Worm (Caenorhabditis elegans): ENCODE results near the gene glb-29.

The glb-29 gene

ce11 chrII:12053486-12053885, 44.6 kb downstream of the glb-29 start:
- no peak for TF ChIP-seq unc-62 (GFP tag; optimal IDR thresholded peaks at IDR 0.05)
- TF ChIP-seq ceh-39 (tag; optimal IDR thresholded peaks at IDR 0.05): no peak
- no peak for TF ChIP-seq nhr-28 (tag; optimal IDR thresholded peaks at IDR 0.05)
- no peak for TF ChIP-seq M03D4.4 (tag; optimal IDR thresholded peaks at IDR 0.05)
- TF ChIP-seq elt-3 (tag; optimal IDR thresholded peaks at IDR 0.05): peak; percentile 74
- TF ChIP-seq tbx-8 (GFP tag; optimal IDR thresholded peaks at IDR 0.05): no peak
- TF ChIP-seq lin-32 (GFP tag; optimal IDR thresholded peaks at IDR 0.05): no peak
- no peak for TF ChIP-seq mls-2 (tag; optimal IDR thresholded peaks at IDR 0.05)

ce11 chrII:12054150-12054549, 45.3 kb downstream of the glb-29 start:
- TF ChIP-seq nhr-237 (tag; optimal IDR thresholded peaks at IDR 0.05) (no peak), elt-3 (tag; optimal IDR thresholded peaks at IDR 0.05) (no peak), mls-2 (tag; optimal IDR thresholded peaks at IDR 0.05) (no peak), bed-3 (GFP tag; optimal IDR thresholded peaks at IDR 0.05) (no peak), ceh-39 (tag; optimal IDR thresholded peaks at IDR 0.05) (no peak), elt-1 (tag; optimal IDR thresholded peaks at IDR 0.05; ENCODE audit: borderline replicate concordance, insufficient read depth) (no peak)

- no peak for TF ChIP-seq drap-1 (GFP tag; optimal IDR thresholded peaks at IDR 0.05)
- TF ChIP-seq lin-13 (tag; optimal IDR thresholded peaks at IDR 0.05): no peak
- TF ChIP-seq cnd-1 (tag; optimal IDR thresholded peaks at IDR 0.05): no peak
- no peak for TF ChIP-seq mls-2 (tag; optimal IDR thresholded peaks at IDR 0.05)
- no peak for TF ChIP-seq unc-39 (tag; optimal IDR thresholded peaks at IDR 0.05)
- no peak for TF ChIP-seq ceh-39 (tag; optimal IDR thresholded peaks at IDR 0.05)
- no peak for TF ChIP-seq ceh-43 (GFP tag; optimal IDR thresholded peaks at IDR 0.05)
- TF ChIP-seq zip-8 (tag; optimal IDR thresholded peaks at IDR 0.05): no peak
- TF ChIP-seq ztf-11 (tag; optimal IDR thresholded peaks at IDR 0.05): no peak
- TF ChIP-seq nhr-76 (tag; optimal IDR thresholded peaks at IDR 0.05): no peak
- no peak for TF ChIP-seq unc-120 (tag; optimal IDR thresholded peaks at IDR 0.05; ENCODE audit: poor library complexity, severe bottlenecking)
- no peak for TF ChIP-seq unc-62 (GFP tag; optimal IDR thresholded peaks at IDR 0.05)
- TF ChIP-seq nhr-12 (tag; optimal IDR thresholded peaks at IDR 0.05): no peak
- no peak for TF ChIP-seq ham-2 (GFP tag; optimal IDR thresholded peaks at IDR 0.05)
Observed at ce11 chrII:12054558-12054957, 45.7 kb downstream of the glb-29 start.

- TF ChIP-seq ham-2 (GFP tag; optimal IDR thresholded peaks at IDR 0.05) (no peak), mab-5 (tag; optimal IDR thresholded peaks at IDR 0.05) (no peak), unc-120 (tag; optimal IDR thresholded peaks at IDR 0.05; ENCODE audit: poor library complexity, severe bottlenecking) (no peak), ces-1 (GFP tag; optimal IDR thresholded peaks at IDR 0.05) (no peak), sptf-1 (tag; optimal IDR thresholded peaks at IDR 0.05) (no peak), pha-4 (tag; optimal IDR thresholded peaks at IDR 0.05) (no peak), snpc-4 (tag; optimal IDR thresholded peaks at IDR 0.05) (no peak), nhr-2 (tag; optimal IDR thresholded peaks at IDR 0.05) (no peak), mep-1 (tag; optimal IDR thresholded peaks at IDR 0.05) (no peak)
Observed at ce11 chrII:12055408-12056140, 46.7 kb downstream of the glb-29 start.

- TF ChIP-seq elt-3 (tag; optimal IDR thresholded peaks at IDR 0.05): no peak
- TF ChIP-seq ceh-43 (GFP tag; optimal IDR thresholded peaks at IDR 0.05): no peak
- no peak for TF ChIP-seq snpc-4 (tag; optimal IDR thresholded peaks at IDR 0.05)
- no peak for TF ChIP-seq ceh-83 (GFP tag; optimal IDR thresholded peaks at IDR 0.05)
- TF ChIP-seq nhr-76 (tag; optimal IDR thresholded peaks at IDR 0.05): no peak
- TF ChIP-seq tbx-8 (GFP tag; optimal IDR thresholded peaks at IDR 0.05): no peak
- TF ChIP-seq ces-1 (GFP tag; optimal IDR thresholded peaks at IDR 0.05): no peak
- no peak for TF ChIP-seq cnd-1 (tag; optimal IDR thresholded peaks at IDR 0.05)
- TF ChIP-seq M03D4.4 (tag; optimal IDR thresholded peaks at IDR 0.05): no peak
- TF ChIP-seq lin-13 (tag; optimal IDR thresholded peaks at IDR 0.05): no peak
- TF ChIP-seq lin-32 (GFP tag; optimal IDR thresholded peaks at IDR 0.05): no peak
- TF ChIP-seq blmp-1 (tag; optimal IDR thresholded peaks at IDR 0.05): no peak
- no peak for TF ChIP-seq zip-8 (tag; optimal IDR thresholded peaks at IDR 0.05)
- TF ChIP-seq ztf-11 (tag; optimal IDR thresholded peaks at IDR 0.05): no peak
- no peak for TF ChIP-seq nhr-12 (tag; optimal IDR thresholded peaks at IDR 0.05)
- no peak for TF ChIP-seq lsy-2 (tag; optimal IDR thresholded peaks at IDR 0.05)
- TF ChIP-seq unc-120 (tag; optimal IDR thresholded peaks at IDR 0.05; ENCODE audit: poor library complexity, severe bottlenecking): no peak
- no peak for TF ChIP-seq mep-1 (tag; optimal IDR thresholded peaks at IDR 0.05)
Observed at ce11 chrII:12058298-12058697, 49.4 kb downstream of the glb-29 start.

Measured in whole organism, mixed stage, embryonic.